Fruit fly (Drosophila melanogaster): Measurements from ENCODE around the gene PAPLA1.

- no peak for TF ChIP-seq CTCF (optimal IDR thresholded peaks at IDR 0.05)
- TF ChIP-seq CG8478 (optimal IDR thresholded peaks at IDR 0.05): no peak
These were observed 48.6 kb downstream of the PAPLA1 start for dm6 chr2L:8110549-8111438.
